Fruit fly (Drosophila melanogaster) whole organism, embryonic: ENCODE measurements around the gene CG10211.

Experiments used
- Atf-2 ChIP-seq: fragments of 200-800 bp; sonication (Bioruptor generic); optimal IDR thresholded peaks from 2 replicates; lab custom pipeline; 2016; ENCODE audit warnings: missing biosample characterization, missing genetic modification characterization
- Atf6 ChIP-seq: fragments of 200-800 bp; sonication (Bioruptor generic); IDR thresholded peaks from 2 replicates; pipeline ENCODE4 v1.3.6; 2022; ENCODE audit warnings: missing biosample characterization, missing genetic modification characterization
- CG10462 ChIP-seq: fragments of 200-800 bp; sonication (Bioruptor generic); optimal IDR thresholded peaks from 2 replicates; lab custom pipeline; 2016; ENCODE audit warnings: missing biosample characterization, missing genetic modification characterization
- CG10543 ChIP-seq: fragments of 200-800 bp; sonication (Bioruptor generic); optimal IDR thresholded peaks from 3 replicates; lab custom pipeline; 2017; ENCODE audit warnings: missing biosample characterization, mild to moderate bottlenecking, missing genetic modification characterization, moderate library complexity
- CG11085 ChIP-seq: fragments of 200-800 bp; sonication (Bioruptor generic); IDR thresholded peaks from 2 replicates; pipeline ENCODE4 v1.3.6; 2022; ENCODE audit warnings: missing biosample characterization, missing genetic modification characterization
- CG12219 ChIP-seq: fragments of 200-800 bp; sonication (Bioruptor generic); optimal IDR thresholded peaks from 3 replicates; lab custom pipeline; 2018; ENCODE audit warnings: missing biosample characterization, mild to moderate bottlenecking, missing genetic modification characterization
- CG12299 ChIP-seq: fragments of 200-800 bp; sonication (Bioruptor generic); optimal IDR thresholded peaks from 2 replicates; lab custom pipeline; 2018; ENCODE audit warnings: missing biosample characterization, mild to moderate bottlenecking, missing genetic modification characterization
- CG13123 ChIP-seq: fragments of 200-800 bp; sonication (Bioruptor generic); optimal IDR thresholded peaks from 2 replicates; lab custom pipeline; 2016; ENCODE audit warnings: missing biosample characterization, missing genetic modification characterization
- CG14014 ChIP-seq: fragments of 200-800 bp; sonication (Bioruptor generic); IDR thresholded peaks from 2 replicates; pipeline ENCODE4 v1.3.6; 2022; ENCODE audit warnings: missing biosample characterization, missing genetic modification characterization
- CG15269 ChIP-seq: fragments of 200-800 bp; sonication (Bioruptor generic); optimal IDR thresholded peaks from 2 replicates; lab custom pipeline; 2018; ENCODE audit warnings: missing biosample characterization, mild to moderate bottlenecking, missing genetic modification characterization, moderate library complexity
- CG17328 ChIP-seq: fragments of 200-800 bp; sonication (Bioruptor generic); IDR thresholded peaks from 2 replicates; pipeline ENCODE4 v1.3.6; 2022; ENCODE audit warnings: missing biosample characterization, missing genetic modification characterization
- CG17361 ChIP-seq: fragments of 200-800 bp; sonication (Bioruptor generic); IDR thresholded peaks from 3 replicates; pipeline ENCODE4 v1.3.6; 2022; ENCODE audit warnings: missing biosample characterization, missing genetic modification characterization
- CG17912 ChIP-seq: fragments of 200-800 bp; sonication (Bioruptor generic); optimal IDR thresholded peaks from 2 replicates; lab custom pipeline; 2018; ENCODE audit warnings: missing biosample characterization, mild to moderate bottlenecking, missing genetic modification characterization
- CG2129 ChIP-seq: fragments of 200-800 bp; sonication (Bioruptor generic); IDR thresholded peaks from 2 replicates; pipeline ENCODE4 v1.3.6; 2022; ENCODE audit warnings: missing biosample characterization, missing genetic modification characterization; ENCODE audit not compliant: partially characterized antibody
- CG31388 ChIP-seq: fragments of 200-800 bp; sonication (Bioruptor generic); optimal IDR thresholded peaks from 2 replicates; lab custom pipeline; 2016; ENCODE audit warnings: missing biosample characterization, missing genetic modification characterization
- CG43689 ChIP-seq: fragments of 200-800 bp; sonication (Bioruptor generic); IDR thresholded peaks from 2 replicates; pipeline ENCODE4 v1.3.6; 2022; ENCODE audit warnings: missing biosample characterization, missing genetic modification characterization
- CG4424 ChIP-seq: fragments of 200-800 bp; sonication (Bioruptor generic); optimal IDR thresholded peaks from 3 replicates; lab custom pipeline; 2016; ENCODE audit warnings: missing biosample characterization, missing genetic modification characterization
- CG4820 ChIP-seq: fragments of 200-800 bp; sonication (Bioruptor generic); optimal IDR thresholded peaks from 3 replicates; lab custom pipeline; 2016; ENCODE audit warnings: missing biosample characterization, missing genetic modification characterization
- CG6272 ChIP-seq: fragments of 200-800 bp; sonication (Bioruptor generic); IDR thresholded peaks from 2 replicates; pipeline ENCODE4 v1.3.6; 2022; ENCODE audit warnings: missing biosample characterization, missing genetic modification characterization
- CG6689 ChIP-seq: fragments of 200-800 bp; sonication (Bioruptor generic); IDR thresholded peaks from 2 replicates; pipeline ENCODE4 v1.3.6; 2022; ENCODE audit warnings: missing biosample characterization, missing genetic modification characterization
- CG8944 ChIP-seq: fragments of 200-800 bp; sonication (Bioruptor generic); optimal IDR thresholded peaks from 3 replicates; lab custom pipeline; 2016; ENCODE audit warnings: missing biosample characterization, missing genetic modification characterization
- CkIIα-i1 ChIP-seq: fragments of 200-800 bp; sonication (Bioruptor generic); IDR thresholded peaks from 2 replicates; pipeline ENCODE4 v1.3.6; 2022; ENCODE audit warnings: missing biosample characterization, missing genetic modification characterization
- Dip2 ChIP-seq: fragments of 200-800 bp; sonication (Bioruptor generic); IDR thresholded peaks from 2 replicates; pipeline ENCODE4 v1.3.6; 2022; ENCODE audit warnings: missing biosample characterization, missing genetic modification characterization
- Dip3 ChIP-seq: fragments of 200-800 bp; sonication (Bioruptor generic); optimal IDR thresholded peaks from 3 replicates; lab custom pipeline; 2016; ENCODE audit warnings: missing biosample characterization, missing genetic modification characterization
- Drgx ChIP-seq: fragments of 200-800 bp; sonication (Bioruptor generic); IDR thresholded peaks from 2 replicates; pipeline ENCODE4 v1.3.6; 2022; ENCODE audit warnings: missing biosample characterization, missing genetic modification characterization
- Ets65A ChIP-seq: fragments of 200-800 bp; sonication (Bioruptor generic); peaks from one replicate; lab custom pipeline; 2016; ENCODE audit warnings: missing biosample characterization, missing genetic modification characterization
- H15 ChIP-seq: fragments of 200-800 bp; sonication (Bioruptor generic); IDR thresholded peaks from 3 replicates; pipeline ENCODE4 v1.3.6; 2022; ENCODE audit warnings: missing biosample characterization, missing genetic modification characterization
- HmgD ChIP-seq: fragments of 200-800 bp; sonication (Bioruptor generic); optimal IDR thresholded peaks from 3 replicates; lab custom pipeline; 2016; ENCODE audit warnings: missing biosample characterization, missing genetic modification characterization
- HmgZ ChIP-seq: fragments of 200-800 bp; sonication (Bioruptor generic); optimal IDR thresholded peaks from 2 replicates; lab custom pipeline; 2018; ENCODE audit warnings: missing biosample characterization, mild to moderate bottlenecking, missing genetic modification characterization
- Hmr ChIP-seq: fragments of 200-800 bp; sonication (Bioruptor generic); optimal IDR thresholded peaks from 3 replicates; lab custom pipeline; 2017; ENCODE audit warnings: mild to moderate bottlenecking, missing biosample characterization, missing genetic modification reagents, missing genetic modification characterization
- Hmx ChIP-seq: fragments of 200-800 bp; sonication (Bioruptor generic); optimal IDR thresholded peaks from 2 replicates; lab custom pipeline; 2016; ENCODE audit warnings: missing biosample characterization, missing genetic modification characterization
- Myb ChIP-seq: fragments of 200-800 bp; sonication (Bioruptor generic); optimal IDR thresholded peaks from 2 replicates; lab custom pipeline; 2016; ENCODE audit warnings: missing biosample characterization, missing genetic modification characterization
- Side ChIP-seq: fragments of 200-800 bp; sonication (Bioruptor generic); optimal IDR thresholded peaks from 2 replicates; lab custom pipeline; 2016; ENCODE audit warnings: missing biosample characterization, missing genetic modification characterization
- Usf ChIP-seq: fragments of 200-800 bp; sonication (Bioruptor generic); optimal IDR thresholded peaks from 2 replicates; lab custom pipeline; 2017; ENCODE audit warnings: missing genotype, missing biosample characterization, missing genetic modification characterization
- abd-A ChIP-seq: fragments of 200-800 bp; sonication (Bioruptor generic); optimal IDR thresholded peaks from 3 replicates; lab custom pipeline; 2019; ENCODE audit warnings: missing biosample characterization, mild to moderate bottlenecking, missing genetic modification characterization, moderate library complexity
- bigmax ChIP-seq: fragments of 200-800 bp; sonication (Bioruptor generic); optimal IDR thresholded peaks from 2 replicates; lab custom pipeline; 2018; ENCODE audit warnings: missing biosample characterization, mild to moderate bottlenecking, missing genetic modification characterization
- croc ChIP-seq: fragments of 200-800 bp; sonication (Bioruptor generic); conservative IDR thresholded peaks from 3 replicates; pipeline ENCODE4 v1.3.6; 2022; ENCODE audit warnings: missing biosample characterization, missing genetic modification characterization
- da ChIP-seq: fragments of 200-800 bp; sonication (Bioruptor generic); optimal IDR thresholded peaks from 2 replicates; lab custom pipeline; 2016; ENCODE audit warnings: missing biosample characterization, missing genetic modification characterization
- dan ChIP-seq: fragments of 200-800 bp; sonication (Bioruptor generic); IDR thresholded peaks from 2 replicates; pipeline ENCODE4 v1.3.6; 2022; ENCODE audit warnings: missing biosample characterization, missing genetic modification characterization
- fd102C ChIP-seq: fragments of 200-800 bp; sonication (Bioruptor generic); optimal IDR thresholded peaks from 2 replicates; lab custom pipeline; 2018; ENCODE audit warnings: missing biosample characterization, mild to moderate bottlenecking, missing genetic modification characterization, moderate library complexity
- fu2 ChIP-seq: fragments of 200-800 bp; sonication (Bioruptor generic); optimal IDR thresholded peaks from 2 replicates; lab custom pipeline; 2016; ENCODE audit warnings: missing biosample characterization, missing genetic modification characterization
- gt ChIP-seq: fragments of 200-800 bp; sonication (Bioruptor generic); IDR thresholded peaks from 2 replicates; pipeline ENCODE4 v1.3.6; 2022; ENCODE audit warnings: missing biosample characterization, missing genetic modification characterization
- lov ChIP-seq, 2 experiments: fragments of 200-800 bp in 1 of 2; fragments of >200 bp in 1 of 2; sonication (Bioruptor generic) in 1 of 2; IDR thresholded peaks in 1 of 2; optimal IDR thresholded peaks in 1 of 2; 2 replicates in 1 of 2; 3 replicates in 1 of 2; pipeline versions ENCODE4 v1.3.6 to Lab custom; 2017 to 2022; ENCODE audit warnings: missing biosample characterization in 1 of 2, missing genetic modification characterization in 1 of 2
- odd ChIP-seq: fragments of 200-800 bp; sonication (Bioruptor generic); optimal IDR thresholded peaks from 2 replicates; lab custom pipeline; 2017; ENCODE audit warnings: missing biosample characterization, mild to moderate bottlenecking, missing genetic modification characterization
- org-1 ChIP-seq: fragments of 200-800 bp; sonication (Bioruptor generic); optimal IDR thresholded peaks from 2 replicates; lab custom pipeline; 2017; ENCODE audit warnings: missing biosample characterization, missing genetic modification characterization
- psq ChIP-seq: fragments of 200-800 bp; sonication (Bioruptor generic); optimal IDR thresholded peaks from 2 replicates; lab custom pipeline; 2017; ENCODE audit warnings: missing biosample characterization, missing genetic modification characterization
- ranshi ChIP-seq: fragments of 200-800 bp; sonication (Bioruptor generic); IDR thresholded peaks from 2 replicates; pipeline ENCODE4 v1.3.6; 2022; ENCODE audit warnings: missing biosample characterization, missing genetic modification characterization
- rib ChIP-seq: fragments of 200-800 bp; sonication (Bioruptor generic); IDR thresholded peaks from 2 replicates; pipeline ENCODE4 v1.3.6; 2022; ENCODE audit warnings: missing biosample characterization, missing genetic modification characterization
- slou ChIP-seq: fragments of 200-800 bp; sonication (Bioruptor generic); optimal IDR thresholded peaks from 3 replicates; lab custom pipeline; 2016; ENCODE audit warnings: missing biosample characterization, missing genetic modification characterization
- stwl ChIP-seq: fragments of 200-800 bp; sonication (Bioruptor generic); optimal IDR thresholded peaks from 3 replicates; lab custom pipeline; 2018; ENCODE audit warnings: missing biosample characterization, mild to moderate bottlenecking, missing genetic modification characterization, moderate library complexity
- trem ChIP-seq: fragments of 200-800 bp; optimal IDR thresholded peaks from 3 replicates; lab custom pipeline; 2019; ENCODE audit warnings: missing biosample characterization, mild to moderate bottlenecking, missing genetic modification characterization, moderate library complexity
- wek ChIP-seq: fragments of 200-800 bp; sonication (Bioruptor generic); optimal IDR thresholded peaks from 3 replicates; lab custom pipeline; 2018; ENCODE audit warnings: missing biosample characterization, mild to moderate bottlenecking, missing genetic modification characterization, moderate library complexity

Gene CG10211

dm6 chr2L:18504881-18505280 lies 12.4 kb upstream of the CG10211 start (continued):
- TF ChIP-seq CG31388 (GFP tag; lab: Kevin White, UChicago) (no peak), Dip2 (GFP tag; lab: Robert Waterston, UW) (no peak), CG4424 (GFP tag; lab: Kevin White, UChicago) (peak; percentile 59), Atf6 (GFP tag; lab: Robert Waterston, UW) (peak; percentile 41; the same call in 1 of the 2 replicates), CG12299 (no peak), fd102C (peak; percentile 2), odd (GFP tag; lab: Kevin White, UChicago) (no peak), Hmx (GFP tag; lab: Kevin White, UChicago) (no peak), H15 (peak; percentile 21; the same call in 1 of the 3 replicates), CG12219 (peak; percentile 40), CG6689 (GFP tag; lab: Robert Waterston, UW) (peak; percentile 60), trem (tag; lab: Kevin White, UChicago) (peak; percentile 16), gt (GFP tag; lab: Robert Waterston, UW) (no peak), CG10462 (GFP tag; lab: Kevin White, UChicago) (peak; percentile 42), abd-A (no peak), CG15269 (tag; lab: Kevin White, UChicago) (peak; percentile 42), CG11085 (GFP tag; lab: Robert Waterston, UW) (no peak; the same call in 1 of the 2 replicates), wek (GFP tag; lab: Kevin White, UChicago) (no peak), lov (optimal IDR thresholded peaks at IDR 0.05; lab: Kevin White, UChicago) (no peak), lov (GFP tag; IDR thresholded peaks at IDR 0.05; lab: Robert Waterston, UW) (0 out of 3 replicates have a peak, but pooled peaks have one; percentile 55), CG2129 (GFP tag; lab: Robert Waterston, UW) (no peak), Side (peak; percentile 43), ranshi (GFP tag; lab: Robert Waterston, UW) (peak; percentile 51; the same call in 1 of the 2 replicates), fu2 (GFP tag; lab: Kevin White, UChicago) (no peak), Usf (peak; percentile 20), CG13123 (GFP tag; lab: Kevin White, UChicago) (no peak), da (GFP tag; lab: Kevin White, UChicago) (no peak), CG6272 (GFP tag; lab: Robert Waterston, UW) (0 out of 2 replicates have a peak, but pooled peaks have one; percentile 19), HmgZ (tag; lab: Kevin White, UChicago) (no peak), bigmax (GFP tag; lab: Kevin White, UChicago) (no peak), CG4820 (GFP tag; lab: Kevin White, UChicago) (no peak), psq (GFP tag; lab: Kevin White, UChicago) (no peak), stwl (peak; percentile 4), Dip3 (no peak), HmgD (GFP tag; lab: Kevin White, UChicago) (peak; percentile 2), dan (GFP tag; lab: Robert Waterston, UW) (peak; percentile 42; the same call in 1 of the 2 replicates), Atf-2 (GFP tag; lab: Kevin White, UChicago) (peak; percentile 2), slou (GFP tag; lab: Kevin White, UChicago) (no peak), CG43689 (no peak), CG17328 (GFP tag; lab: Robert Waterston, UW) (peak; percentile 73), CG10543 (GFP tag; lab: Kevin White, UChicago) (no peak), Hmr (GFP tag; lab: Kevin White, UChicago) (peak; percentile 15), CkIIα-i1 (GFP tag; lab: Robert Waterston, UW) (no peak), rib (GFP tag; lab: Robert Waterston, UW) (no peak), croc (GFP tag; lab: Robert Waterston, UW) (peak; percentile 37; the same call in 1 of the 3 replicates), Ets65A (GFP tag; lab: Kevin White, UChicago) (no peak), CG17361 (GFP tag; lab: Robert Waterston, UW) (peak; percentile 42; the same call in 1 of the 3 replicates), CG17912 (no peak), org-1 (GFP tag; lab: Kevin White, UChicago) (peak; percentile 12), Myb (GFP tag; lab: Kevin White, UChicago) (no peak), CG8944 (GFP tag; lab: Kevin White, UChicago) (peak; percentile 51), Drgx (GFP tag; lab: Robert Waterston, UW) (peak; percentile 80), CG14014 (GFP tag; lab: Robert Waterston, UW) (no peak)
